Worm (Caenorhabditis elegans) whole organism, L4 larva: ENCODE measurements around the gene apc-2.

Experiments used
- D1046.2 ChIP-seq: fragments of 200-800 bp; sonication (Bioruptor generic); IDR thresholded peaks from 2 replicates; pipeline ENCODE4 v1.3.6; 2022; ENCODE audit warnings: missing genetic modification characterization, missing compliant biosample characterization
- F44E2.7 ChIP-seq: fragments of 200-800 bp; sonication (Bioruptor generic); IDR thresholded peaks from 2 replicates; pipeline ENCODE4 v2.1.2; 2022; ENCODE audit warnings: missing genetic modification characterization, missing compliant biosample characterization
- T26A8.4 ChIP-seq: fragments of 200-800 bp; sonication (Bioruptor generic); IDR thresholded peaks from 2 replicates; pipeline ENCODE4 v1.3.6; 2022; ENCODE audit warnings: missing genetic modification characterization, missing compliant biosample characterization
- Y5F2A.4 ChIP-seq: fragments of 200-800 bp; sonication (Bioruptor generic); optimal IDR thresholded peaks from 2 replicates; lab custom pipeline; 2018; ENCODE audit warnings: mild to moderate bottlenecking, missing genetic modification characterization, missing compliant biosample characterization
- Y75B8A.6 ChIP-seq: fragments of 200-800 bp; sonication (Bioruptor generic); IDR thresholded peaks from 2 replicates; pipeline ENCODE4 v1.3.6; 2022; ENCODE audit warnings: missing genetic modification reagents, missing genetic modification characterization, missing compliant biosample characterization
- arid-1 ChIP-seq: fragments of 200-800 bp; sonication (Bioruptor generic); conservative IDR thresholded peaks from 2 replicates; pipeline ENCODE4 v1.3.6; 2022; ENCODE audit warnings: missing genetic modification reagents, missing genetic modification characterization, missing compliant biosample characterization
- ceh-28 ChIP-seq: fragments of 150-350 bp; optimal IDR thresholded peaks from 2 replicates; lab custom pipeline; 2014; ENCODE audit warnings: missing biosample characterization, missing genetic modification reagents, missing genetic modification characterization
- dve-1 ChIP-seq: sonication (generic microtip); optimal IDR thresholded peaks from 2 replicates; lab custom pipeline; 2017; ENCODE audit warnings: antibody characterized with exemption, mild to moderate bottlenecking, missing genetic modification characterization, missing compliant biosample characterization; ENCODE audit not compliant: insufficient read depth
- egl-43 ChIP-seq: fragments of 200-800 bp; sonication (Bioruptor generic); IDR thresholded peaks from 2 replicates; pipeline ENCODE4 v1.3.6; 2022; ENCODE audit warnings: missing genetic modification reagents, missing genetic modification characterization, missing compliant biosample characterization
- lin-1 ChIP-seq: fragments of 200-800 bp; sonication (Bioruptor generic); IDR thresholded peaks from 2 replicates; pipeline ENCODE4 v1.3.6; 2022; ENCODE audit warnings: missing genetic modification reagents, missing genetic modification characterization, missing compliant biosample characterization
- lin-29 ChIP-seq: fragments of 200-800 bp; sonication (Bioruptor generic); IDR thresholded peaks from 2 replicates; pipeline ENCODE4 v1.3.6; 2022; ENCODE audit warnings: missing genetic modification reagents, missing genetic modification characterization, missing compliant biosample characterization
- lir-3 ChIP-seq: sonication (generic microtip); optimal IDR thresholded peaks from 2 replicates; lab custom pipeline; 2016; ENCODE audit warnings: mild to moderate bottlenecking, missing genetic modification characterization, missing compliant biosample characterization
- lsy-2 ChIP-seq, 2 experiments: fragments of 150-350 bp in 1 of 2; sonication (generic microtip) in 1 of 2; optimal IDR thresholded peaks; 2 replicates each; lab custom pipeline; 2014 to 2017; ENCODE audit warnings: missing biosample characterization in 2 of 2, missing genetic modification characterization in 2 of 2
- madf-9 ChIP-seq: fragments of 200-800 bp; sonication (Bioruptor generic); conservative IDR thresholded peaks from 2 replicates; pipeline ENCODE4 v1.3.6; 2022; ENCODE audit warnings: missing genetic modification reagents, missing genetic modification characterization, missing compliant biosample characterization
- mes-2 ChIP-seq: sonication (generic microtip); optimal IDR thresholded peaks from 2 replicates; lab custom pipeline; 2016; ENCODE audit warnings: missing genotype, mild to moderate bottlenecking, missing genetic modification characterization, missing compliant biosample characterization; ENCODE audit not compliant: poor library complexity, severe bottlenecking
- nhr-111 ChIP-seq: fragments of 200-800 bp; sonication (Bioruptor generic); optimal IDR thresholded peaks from 2 replicates; lab custom pipeline; 2018; ENCODE audit warnings: mild to moderate bottlenecking, missing genetic modification characterization, missing compliant biosample characterization
- nhr-6 ChIP-seq: fragments of 150-350 bp; optimal IDR thresholded peaks from 2 replicates; lab custom pipeline; 2014; ENCODE audit warnings: missing biosample characterization, missing genetic modification characterization
- sdz-12 ChIP-seq: fragments of 200-800 bp; sonication (Bioruptor generic); optimal IDR thresholded peaks from 2 replicates; lab custom pipeline; 2018; ENCODE audit warnings: mild to moderate bottlenecking, missing genetic modification characterization, missing compliant biosample characterization
- unc-62 ChIP-seq, 3 experiments: fragments of 150-350 bp in 1 of 3; sonication (generic microtip); optimal IDR thresholded peaks in 2 of 3; peaks in 1 of 3; 1 replicate in 1 of 3; 2 replicates in 2 of 3; lab custom pipeline; 2014 to 2017; ENCODE audit warnings: missing biosample characterization in 3 of 3, missing genetic modification characterization in 3 of 3, missing genetic modification reagents in 3 of 3, missing genotype in 1 of 3
- zag-1 ChIP-seq: fragments of 150-350 bp; optimal IDR thresholded peaks from 2 replicates; lab custom pipeline; 2014; ENCODE audit warnings: missing biosample characterization, missing genetic modification characterization
- ztf-7 ChIP-seq: fragments of 150-350 bp; optimal IDR thresholded peaks from 2 replicates; lab custom pipeline; 2014; ENCODE audit warnings: missing biosample characterization, missing genetic modification characterization

The apc-2 gene

DNA sequence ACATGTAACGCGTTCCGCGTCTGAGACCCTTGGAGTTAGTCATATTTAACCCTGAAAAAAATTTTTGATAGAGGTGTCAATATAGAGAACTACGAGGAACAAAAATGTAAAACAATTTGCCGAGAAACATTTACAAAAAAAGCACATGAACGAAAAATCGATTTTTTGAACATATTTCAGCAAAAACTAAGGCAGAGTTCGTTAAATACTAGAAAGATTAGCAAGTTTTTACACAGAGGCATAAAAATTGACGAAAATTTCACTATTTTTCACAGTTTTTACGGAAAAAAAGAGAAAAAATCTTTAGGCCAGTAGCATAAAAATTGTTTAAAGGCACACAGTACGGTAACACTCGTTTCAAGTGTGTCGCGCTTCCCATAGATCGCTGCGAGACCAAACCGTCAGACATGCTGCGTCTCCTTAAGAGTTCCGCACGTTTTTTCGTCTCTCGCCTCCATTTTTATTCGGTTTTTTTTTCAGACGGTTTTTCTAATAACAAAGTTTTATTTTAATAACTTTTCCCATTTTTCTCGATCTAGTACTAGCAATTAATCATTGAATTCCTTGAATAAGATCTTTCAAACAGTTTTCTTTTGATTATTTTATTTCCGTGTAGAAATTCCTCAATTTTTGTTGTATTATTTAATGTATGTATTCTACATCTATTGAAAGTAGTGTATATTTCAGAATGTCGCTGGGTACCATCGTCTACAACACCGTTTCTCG, 49.9 kb downstream of the apc-2 start, which contains the start of the genes rpl-21 and C14B9.10 (continued):
- TF ChIP-seq madf-9 (GFP tag; lab: Robert Waterston, UW) = no peak
- peak; percentile 77 for TF ChIP-seq nhr-6 (tag; lab: Kevin White, UChicago)
- TF ChIP-seq ceh-28 (tag; lab: Kevin White, UChicago) = no peak
- TF ChIP-seq lin-29 (GFP tag; lab: Robert Waterston, UW) = no peak
- TF ChIP-seq lsy-2 (tag; optimal IDR thresholded peaks at IDR 0.05; lab: Kevin White, UChicago) = peak; percentile 95 to 99
- peak; percentile 78 for TF ChIP-seq dve-1 (tag; lab: Kevin White, UChicago)
- TF ChIP-seq T26A8.4 (GFP tag; lab: Robert Waterston, UW) = peak; percentile 62; the same call in 1 of the 2 replicates
- TF ChIP-seq nhr-111 (GFP tag; lab: Kevin White, UChicago) = no peak
- TF ChIP-seq F44E2.7 (GFP tag; lab: Robert Waterston, UW) = no peak
- peak; percentile 87 for TF ChIP-seq arid-1 (GFP tag; lab: Robert Waterston, UW)
- 0 out of 2 replicates have a peak, but pooled peaks have one; percentile 27 for TF ChIP-seq lin-1 (GFP tag; lab: Robert Waterston, UW)
- no peak for TF ChIP-seq Y75B8A.6 (GFP tag; lab: Robert Waterston, UW)
- TF ChIP-seq lir-3 (tag; lab: Kevin White, UChicago) = no peak
- peak; percentile 3 for TF ChIP-seq zag-1 (tag; lab: Kevin White, UChicago)
- TF ChIP-seq D1046.2 (GFP tag; lab: Robert Waterston, UW) = peak; percentile 99
- no peak for TF ChIP-seq Y5F2A.4 (GFP tag; lab: Kevin White, UChicago)
- TF ChIP-seq sdz-12 (GFP tag; lab: Kevin White, UChicago) = no peak

ce11 chrIII:8132496-8132895, 52.1 kb downstream of the apc-2 start:
- 0 out of 2 replicates have a peak, but pooled peaks have one; percentile 16 for TF ChIP-seq egl-43 (GFP tag; lab: Robert Waterston, UW)
- peak; percentile 6 for TF ChIP-seq mes-2 (tag; lab: Kevin White, UChicago)
- no peak for TF ChIP-seq ceh-28 (tag; lab: Kevin White, UChicago)
- TF ChIP-seq unc-62 (GFP tag; optimal IDR thresholded peaks at IDR 0.05 in 1 of 2; lab: Kevin White, UChicago) = peak in 1 of 2 experiments; percentile 41
- no peak for TF ChIP-seq unc-62 (tag; optimal IDR thresholded peaks at IDR 0.05; lab: Kevin White, UChicago)
- TF ChIP-seq ztf-7 (tag; lab: Kevin White, UChicago) = no peak
